Worm (Caenorhabditis elegans): ENCODE data around the gene F16B4.7.

The F16B4.7 gene

DNA sequence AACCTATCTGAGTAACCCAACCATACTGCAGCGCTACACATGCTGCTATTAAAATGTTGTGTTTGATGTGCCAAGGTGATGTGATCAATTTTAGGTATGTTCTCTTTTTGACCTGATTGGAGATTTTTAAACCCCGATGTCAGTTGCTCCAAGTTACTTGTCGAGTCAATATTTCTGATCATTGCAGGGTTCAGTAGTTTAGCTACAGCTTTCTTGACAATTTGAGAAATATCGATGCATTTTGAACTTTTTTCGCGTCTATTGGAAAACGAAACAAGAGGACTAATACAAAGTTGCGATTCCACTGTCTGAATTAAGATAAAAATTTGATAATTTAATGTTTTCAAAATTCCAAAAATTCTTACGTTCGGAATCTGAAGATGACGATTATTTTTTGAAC is 37.9 kb downstream of the F16B4.7 start:
- TF ChIP-seq ceh-16 (tag; optimal IDR thresholded peaks at IDR 0.05) (no peak), unc-62 (GFP tag; optimal IDR thresholded peaks at IDR 0.05) (no peak), egl-27 (tag; optimal IDR thresholded peaks at IDR 0.05) (no peak), C34F6.9 (tag; optimal IDR thresholded peaks at IDR 0.05) (no peak), ceh-82 (tag; optimal IDR thresholded peaks at IDR 0.05) (no peak), ama-1 (optimal IDR thresholded peaks at IDR 0.05) (no peak), R02D3.7 (tag; optimal IDR thresholded peaks at IDR 0.05) (no peak), lin-13 (GFP tag; optimal IDR thresholded peaks at IDR 0.05) (no peak), crh-2 (tag; optimal IDR thresholded peaks at IDR 0.05) (no peak), zag-1 (tag; optimal IDR thresholded peaks at IDR 0.05) (no peak), nhr-21 (tag; optimal IDR thresholded peaks at IDR 0.05) (no peak)

- TF ChIP-seq F13H6.1 (tag; optimal IDR thresholded peaks at IDR 0.05) (no peak), mab-5 (tag; optimal IDR thresholded peaks at IDR 0.05) (no peak), zag-1 (tag; optimal IDR thresholded peaks at IDR 0.05) (no peak), crh-2 (tag; optimal IDR thresholded peaks at IDR 0.05) (no peak), peb-1 (tag; optimal IDR thresholded peaks at IDR 0.05) (no peak), gmeb-1 (tag; optimal IDR thresholded peaks at IDR 0.05) (no peak), snpc-4 (tag; optimal IDR thresholded peaks at IDR 0.05) (no peak), ztf-4 (tag; optimal IDR thresholded peaks at IDR 0.05) (no peak), nhr-77 (tag; optimal IDR thresholded peaks at IDR 0.05) (no peak), egl-27 (tag; optimal IDR thresholded peaks at IDR 0.05) (no peak)
These were observed 38.8 kb downstream of the F16B4.7 start, which contains the start of gene nhr-110 for ce11 chrV:1624340-1624739. TSS of gene nhr-110 (minus strand) at chrV:1624440.

- TF ChIP-seq nhr-237 (tag; optimal IDR thresholded peaks at IDR 0.05), result no peak
- no peak for TF ChIP-seq dmd-4 (tag; optimal IDR thresholded peaks at IDR 0.05)
- TF ChIP-seq ZK546.5 (tag; optimal IDR thresholded peaks at IDR 0.05), result no peak
- no peak for TF ChIP-seq aly-2 (tag; optimal IDR thresholded peaks at IDR 0.05)
- TF ChIP-seq elt-3 (tag; optimal IDR thresholded peaks at IDR 0.05), result no peak
- TF ChIP-seq ztf-11 (tag; optimal IDR thresholded peaks at IDR 0.05), result no peak
- no peak for TF ChIP-seq ceh-82 (tag; optimal IDR thresholded peaks at IDR 0.05)
- no peak for TF ChIP-seq unc-62 (GFP tag; optimal IDR thresholded peaks at IDR 0.05)
- TF ChIP-seq lin-13 (GFP tag; optimal IDR thresholded peaks at IDR 0.05), result no peak
- TF ChIP-seq zag-1 (tag; optimal IDR thresholded peaks at IDR 0.05), result no peak
- no peak for TF ChIP-seq C34F6.9 (tag; optimal IDR thresholded peaks at IDR 0.05)
- TF ChIP-seq unc-39 (tag; optimal IDR thresholded peaks at IDR 0.05), result no peak
- TF ChIP-seq crh-2 (tag; optimal IDR thresholded peaks at IDR 0.05), result no peak
- TF ChIP-seq nhr-12 (tag; optimal IDR thresholded peaks at IDR 0.05), result no peak
- TF ChIP-seq elt-1 (tag; optimal IDR thresholded peaks at IDR 0.05), result no peak
- no peak for TF ChIP-seq ama-1 (optimal IDR thresholded peaks at IDR 0.05)
These were observed 41.2 kb downstream of the F16B4.7 start, which contains the start of gene nhr-237 for ce11 chrV:1626720-1627119. TSS of gene nhr-237 (minus strand) at chrV:1626820.

- no peak for TF ChIP-seq elt-1 (tag; optimal IDR thresholded peaks at IDR 0.05)
- peak; percentile 44 for TF ChIP-seq crh-2 (tag; optimal IDR thresholded peaks at IDR 0.05)
- no peak for TF ChIP-seq mbf-1 (tag; optimal IDR thresholded peaks at IDR 0.05)
- no peak for TF ChIP-seq unc-62 (GFP tag; optimal IDR thresholded peaks at IDR 0.05)
- TF ChIP-seq nhr-23 (tag; optimal IDR thresholded peaks at IDR 0.05), result no peak
- no peak for TF ChIP-seq nhr-6 (tag; optimal IDR thresholded peaks at IDR 0.05)
- TF ChIP-seq nhr-237 (tag; optimal IDR thresholded peaks at IDR 0.05), result no peak
- no peak for TF ChIP-seq nhr-10 (tag; optimal IDR thresholded peaks at IDR 0.05)
- no peak for TF ChIP-seq skn-1 (tag; optimal IDR thresholded peaks at IDR 0.05)
- TF ChIP-seq alr-1 (tag; optimal IDR thresholded peaks at IDR 0.05), result no peak
- no peak for TF ChIP-seq ztf-11 (tag; optimal IDR thresholded peaks at IDR 0.05)
- no peak for TF ChIP-seq peb-1 (tag; optimal IDR thresholded peaks at IDR 0.05)
- TF ChIP-seq sem-4 (tag; optimal IDR thresholded peaks at IDR 0.05), result no peak
- peak; percentile 76 for TF ChIP-seq nhr-129 (tag; optimal IDR thresholded peaks at IDR 0.05)
- TF ChIP-seq mab-5 (tag; optimal IDR thresholded peaks at IDR 0.05), result no peak
- no peak for TF ChIP-seq nhr-21 (tag; optimal IDR thresholded peaks at IDR 0.05)
- no peak for TF ChIP-seq ztf-4 (tag; optimal IDR thresholded peaks at IDR 0.05)
- no peak for TF ChIP-seq ama-1 (optimal IDR thresholded peaks at IDR 0.05)
- no peak for TF ChIP-seq mdl-1 (tag; optimal IDR thresholded peaks at IDR 0.05)
- no peak for TF ChIP-seq ZK546.5 (tag; optimal IDR thresholded peaks at IDR 0.05)
- no peak for TF ChIP-seq nhr-11 (tag; optimal IDR thresholded peaks at IDR 0.05)
- TF ChIP-seq lin-11 (tag; optimal IDR thresholded peaks at IDR 0.05), result no peak
- no peak for TF ChIP-seq lin-13 (GFP tag; optimal IDR thresholded peaks at IDR 0.05)
- TF ChIP-seq lsy-2 (tag; optimal IDR thresholded peaks at IDR 0.05), result no peak
- TF ChIP-seq ceh-16 (tag; optimal IDR thresholded peaks at IDR 0.05), result no peak
- TF ChIP-seq sma-9 (GFP tag; optimal IDR thresholded peaks at IDR 0.05), result peak; percentile 56
- TF ChIP-seq sma-9 (tag; optimal IDR thresholded peaks at IDR 0.05), result no peak
- peak; percentile 69 for TF ChIP-seq nhr-25 (tag; optimal IDR thresholded peaks at IDR 0.05)
- TF ChIP-seq aly-2 (tag; optimal IDR thresholded peaks at IDR 0.05), result no peak
- no peak for TF ChIP-seq zag-1 (tag; optimal IDR thresholded peaks at IDR 0.05)
- no peak for TF ChIP-seq nhr-12 (tag; optimal IDR thresholded peaks at IDR 0.05)
- TF ChIP-seq egl-27 (tag; optimal IDR thresholded peaks at IDR 0.05), result peak; percentile 57
- no peak for TF ChIP-seq blmp-1 (tag; optimal IDR thresholded peaks at IDR 0.05; ENCODE audit: insufficient read depth)
- TF ChIP-seq F13H6.1 (tag; optimal IDR thresholded peaks at IDR 0.05), result peak; percentile 84
- no peak for TF ChIP-seq lin-39 (tag; optimal IDR thresholded peaks at IDR 0.05)
- no peak for TF ChIP-seq elt-3 (tag; optimal IDR thresholded peaks at IDR 0.05)
- no peak for TF ChIP-seq nhr-77 (tag; optimal IDR thresholded peaks at IDR 0.05)
- no peak for TF ChIP-seq C34F6.9 (tag; optimal IDR thresholded peaks at IDR 0.05)
- peak; percentile 35 for TF ChIP-seq fos-1 (tag; optimal IDR thresholded peaks at IDR 0.05)
- peak; percentile 49 for TF ChIP-seq sma-3 (GFP tag; optimal IDR thresholded peaks at IDR 0.05)
These were observed 41.8 kb downstream of the F16B4.7 start for ce11 chrV:1627269-1627668.
